Worm (Caenorhabditis elegans) whole organism, L3 larva: ENCODE data around the gene F37A8.2.

ENCODE experiments used
- R02D3.7 ChIP-seq: fragments of 150-350 bp; optimal IDR thresholded peaks from 2 replicates; lab custom pipeline; 2014; ENCODE audit warnings: missing biosample characterization, missing genetic modification characterization
- aly-2 ChIP-seq: fragments of 150-350 bp; optimal IDR thresholded peaks from 2 replicates; lab custom pipeline; 2014; ENCODE audit warnings: missing biosample characterization, missing genetic modification characterization
- ama-1 ChIP-seq: fragments of 150-350 bp; optimal IDR thresholded peaks from 2 replicates; lab custom pipeline; 2018
- ceh-82 ChIP-seq: fragments of 150-350 bp; optimal IDR thresholded peaks from 2 replicates; lab custom pipeline; 2014; ENCODE audit warnings: missing biosample characterization, missing genetic modification characterization
- ceh-9 ChIP-seq: sonication (generic microtip); optimal IDR thresholded peaks from 2 replicates; lab custom pipeline; 2018; ENCODE audit warnings: missing biosample characterization, missing genetic modification characterization
- daf-12 ChIP-seq: fragments of 150-350 bp; optimal IDR thresholded peaks from 2 replicates; lab custom pipeline; 2014; ENCODE audit warnings: missing biosample characterization, missing genetic modification reagents, missing genetic modification characterization
- egl-27 ChIP-seq: sonication (generic microtip); optimal IDR thresholded peaks from 4 replicates; lab custom pipeline; 2017; ENCODE audit warnings: missing biosample characterization, missing genetic modification reagents, missing genetic modification characterization
- egl-5 ChIP-seq: fragments of 150-350 bp; optimal IDR thresholded peaks from 2 replicates; lab custom pipeline; 2017; ENCODE audit warnings: missing biosample characterization, missing genetic modification reagents, missing genetic modification characterization, inconsistent platforms
- elt-1 ChIP-seq: fragments of 150-350 bp; optimal IDR thresholded peaks from 2 replicates; lab custom pipeline; 2014; ENCODE audit warnings: missing biosample characterization, missing genetic modification characterization
- elt-2 ChIP-seq: sonication (generic microtip); optimal IDR thresholded peaks from 2 replicates; lab custom pipeline; 2016; ENCODE audit warnings: missing genetic modification reagents, mild to moderate bottlenecking, missing genetic modification characterization, missing compliant biosample characterization
- fos-1 ChIP-seq: fragments of 150-350 bp; optimal IDR thresholded peaks from 2 replicates; lab custom pipeline; 2014; ENCODE audit warnings: missing biosample characterization, missing genetic modification characterization
- hmg-11 ChIP-seq: sonication (generic microtip); optimal IDR thresholded peaks from 2 replicates; lab custom pipeline; 2016; ENCODE audit warnings: missing genetic modification characterization, missing compliant biosample characterization
- jun-1 ChIP-seq: fragments of 150-350 bp; optimal IDR thresholded peaks from 2 replicates; lab custom pipeline; 2014; ENCODE audit warnings: missing biosample characterization, missing genetic modification reagents, missing genetic modification characterization
- lin-15B ChIP-seq: fragments of 150-350 bp; optimal IDR thresholded peaks from 2 replicates; lab custom pipeline; 2014; ENCODE audit warnings: missing biosample characterization, missing genetic modification characterization
- lin-39 ChIP-seq: fragments of 150-350 bp; optimal IDR thresholded peaks from 2 replicates; lab custom pipeline; 2018; ENCODE audit warnings: missing biosample characterization, missing genetic modification reagents, missing genetic modification characterization
- lsy-12 ChIP-seq: sonication (generic microtip); optimal IDR thresholded peaks from 2 replicates; lab custom pipeline; 2016; ENCODE audit warnings: mild to moderate bottlenecking, missing genetic modification characterization, missing compliant biosample characterization
- mdl-1 ChIP-seq: fragments of 150-350 bp; optimal IDR thresholded peaks from 2 replicates; lab custom pipeline; 2014; ENCODE audit warnings: missing biosample characterization, missing genetic modification characterization
- mml-1 ChIP-seq: fragments of 150-350 bp; sonication (generic microtip); optimal IDR thresholded peaks from 3 replicates; lab custom pipeline; 2014; ENCODE audit warnings: missing biosample characterization, missing genetic modification characterization
- nfya-1 ChIP-seq: sonication (generic microtip); optimal IDR thresholded peaks from 2 replicates; lab custom pipeline; 2017; ENCODE audit warnings: missing genetic modification characterization, mild to moderate bottlenecking, missing compliant biosample characterization, antibody characterized with exemption, moderate library complexity; ENCODE audit not compliant: insufficient read depth
- nhr-11 ChIP-seq: fragments of 150-350 bp; optimal IDR thresholded peaks from 2 replicates; lab custom pipeline; 2014; ENCODE audit warnings: missing biosample characterization, missing genetic modification characterization
- nhr-12 ChIP-seq: fragments of 150-350 bp; optimal IDR thresholded peaks from 2 replicates; lab custom pipeline; 2014; ENCODE audit warnings: missing biosample characterization, missing genetic modification characterization
- nhr-25 ChIP-seq: sonication (generic microtip); optimal IDR thresholded peaks from 2 replicates; lab custom pipeline; 2017; ENCODE audit warnings: missing biosample characterization, missing genetic modification characterization
- nhr-43 ChIP-seq: sonication (generic microtip); optimal IDR thresholded peaks from 2 replicates; lab custom pipeline; 2016; ENCODE audit warnings: mild to moderate bottlenecking, missing genetic modification characterization, missing compliant biosample characterization; ENCODE audit not compliant: poor library complexity, severe bottlenecking
- nhr-67 ChIP-seq: fragments of 150-350 bp; optimal IDR thresholded peaks from 2 replicates; lab custom pipeline; 2014; ENCODE audit warnings: missing biosample characterization, missing genetic modification characterization
- nhr-76 ChIP-seq: fragments of 150-350 bp; sonication (generic microtip); optimal IDR thresholded peaks from 5 replicates; lab custom pipeline; 2014; ENCODE audit warnings: missing biosample characterization, missing genetic modification characterization
- nhr-77 ChIP-seq: fragments of 150-350 bp; optimal IDR thresholded peaks from 2 replicates; lab custom pipeline; 2014; ENCODE audit warnings: missing biosample characterization, missing genetic modification characterization
- pha-4 ChIP-seq: fragments of 150-350 bp; optimal IDR thresholded peaks from 2 replicates; lab custom pipeline; 2014; ENCODE audit warnings: missing biosample characterization, missing genetic modification reagents, missing genetic modification characterization
- pqm-1 ChIP-seq: fragments of 150-350 bp; optimal IDR thresholded peaks from 2 replicates; lab custom pipeline; 2017; ENCODE audit warnings: missing biosample characterization, missing genetic modification characterization, inconsistent platforms
- skn-1 ChIP-seq: fragments of 150-350 bp; optimal IDR thresholded peaks from 2 replicates; lab custom pipeline; 2014; ENCODE audit warnings: missing biosample characterization, missing genetic modification characterization
- snpc-4 ChIP-seq: fragments of 150-350 bp; optimal IDR thresholded peaks from 2 replicates; lab custom pipeline; 2014; ENCODE audit warnings: missing biosample characterization, missing genetic modification characterization
- tbx-2 ChIP-seq: sonication (generic microtip); optimal IDR thresholded peaks from 2 replicates; lab custom pipeline; 2016; ENCODE audit warnings: mild to moderate bottlenecking, missing genetic modification characterization, missing compliant biosample characterization
- zag-1 ChIP-seq: fragments of 150-350 bp; optimal IDR thresholded peaks from 2 replicates; lab custom pipeline; 2014; ENCODE audit warnings: missing biosample characterization, missing genetic modification characterization
- ztf-11 ChIP-seq: fragments of 150-350 bp; optimal IDR thresholded peaks from 2 replicates; lab custom pipeline; 2014; ENCODE audit warnings: missing biosample characterization, missing genetic modification characterization

Gene F37A8.2

DNA sequence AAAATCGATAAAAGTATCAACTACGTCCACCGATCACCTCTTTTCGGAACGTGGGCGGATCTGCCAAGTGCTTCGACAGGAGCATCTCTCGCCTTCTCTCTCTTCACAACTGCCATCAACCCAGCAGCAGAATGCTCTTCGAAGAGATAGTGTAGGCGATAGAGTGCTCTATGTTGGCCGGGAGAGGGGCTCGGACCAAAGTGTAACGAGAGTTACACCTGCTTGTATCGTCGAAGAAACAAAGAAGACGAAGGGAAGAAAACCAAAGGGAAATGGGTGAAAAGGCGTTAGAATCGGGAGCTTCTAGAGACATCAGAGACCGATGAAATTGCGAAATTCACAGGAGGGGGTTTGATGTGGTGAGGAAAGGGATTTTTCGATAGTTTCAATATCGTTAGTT lies 16.5 kb downstream of the F37A8.2 start:
- no peak for TF ChIP-seq mml-1 (tag; lab: Kevin White, UChicago)
- TF ChIP-seq egl-5, result no peak
- no peak for TF ChIP-seq ceh-82
- no peak for TF ChIP-seq lsy-12 (tag; lab: Kevin White, UChicago)
- TF ChIP-seq ztf-11 (tag; lab: Kevin White, UChicago), result no peak
- no peak for TF ChIP-seq R02D3.7 (tag; lab: Kevin White, UChicago)
- peak; percentile 3 for TF ChIP-seq lin-39 (tag; lab: Kevin White, UChicago)

DNA sequence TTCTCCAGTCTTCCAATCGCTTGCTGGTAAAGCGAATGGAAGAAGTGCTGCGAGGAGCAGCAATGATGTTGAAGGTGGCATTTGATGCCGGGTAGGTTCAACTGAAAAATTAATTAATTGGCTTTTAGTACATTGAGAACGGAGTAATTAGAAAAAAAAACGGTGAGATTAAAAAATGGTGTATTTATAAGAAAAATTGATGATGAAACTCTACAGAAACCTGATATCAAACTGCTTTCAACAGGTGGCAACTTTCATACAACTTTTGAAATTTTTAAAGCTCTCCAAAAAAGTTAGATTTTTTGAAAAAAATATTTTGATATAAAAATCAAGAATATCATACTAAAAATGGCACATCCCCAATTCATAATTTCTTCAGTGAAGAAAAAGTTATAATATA lies 17.3 kb downstream of the F37A8.2 start, which contains the start of gene pat-3:
Gene pat-3 (minus strand): TSS at position 101 of the 400 bp plus-strand sequence.
- TF ChIP-seq lin-15B (tag; lab: Kevin White, UChicago) (no peak), daf-12 (tag; lab: Kevin White, UChicago) (no peak), jun-1 (tag; lab: Kevin White, UChicago) (no peak), mdl-1 (no peak), nhr-77 (tag; lab: Kevin White, UChicago) (no peak), lin-39 (tag; lab: Kevin White, UChicago) (no peak)

DNA sequence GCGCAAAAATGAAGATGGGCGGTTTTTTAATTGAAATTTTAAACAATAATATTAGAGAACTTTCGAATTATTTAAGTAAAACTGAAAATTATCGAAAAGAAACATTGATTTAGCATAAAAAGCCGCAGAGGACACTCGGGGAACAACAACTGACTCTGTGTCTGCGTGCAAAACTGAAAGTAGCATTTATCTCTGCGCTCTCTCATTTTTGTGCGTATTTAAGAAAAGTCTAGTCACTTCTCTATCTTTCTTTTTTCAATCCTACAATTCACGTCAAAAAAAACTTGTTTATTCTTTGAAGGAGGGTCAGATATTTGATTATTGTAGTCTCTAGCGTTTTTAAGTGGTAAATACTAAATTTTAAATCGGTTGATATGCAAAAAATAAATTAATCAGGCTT lies 23.1 kb downstream of the F37A8.2 start:
- peak; percentile 20 for TF ChIP-seq elt-2 (tag; lab: Kevin White, UChicago)
- peak; percentile 17 for TF ChIP-seq ama-1 (lab: Kevin White, UChicago)
- TF ChIP-seq elt-1, result no peak
- TF ChIP-seq pha-4 (tag; lab: Kevin White, UChicago), result peak; percentile 29
- peak; percentile 43 for TF ChIP-seq nfya-1 (tag; lab: Kevin White, UChicago)
- TF ChIP-seq fos-1, result no peak
- TF ChIP-seq hmg-11 (tag; lab: Kevin White, UChicago), result peak; percentile 41
- TF ChIP-seq, all 47 proteins: peak for 5

DNA sequence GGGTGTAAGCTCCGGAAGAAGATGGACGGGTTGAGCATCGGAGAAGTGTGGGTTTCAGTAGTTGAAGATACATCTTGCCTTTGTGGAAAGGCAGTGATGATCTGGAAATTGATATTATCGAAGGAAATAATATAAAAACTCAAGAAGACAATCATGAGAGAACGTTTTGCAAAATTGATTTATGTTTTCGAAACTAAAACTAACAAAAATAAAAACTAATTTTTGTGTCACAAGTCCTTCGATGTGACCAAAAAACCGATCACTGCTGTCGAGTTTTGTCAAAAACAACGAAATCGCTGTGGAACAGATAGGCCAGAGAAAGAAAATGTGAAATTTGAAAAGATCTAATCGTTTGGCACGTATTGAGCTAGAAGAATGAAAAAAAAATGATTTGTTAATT lies 23.7 kb downstream of the F37A8.2 start, which contains the start of gene mmcm-1:
Gene mmcm-1 (minus strand): TSS at position 101 of the 400 bp plus-strand sequence.
- TF ChIP-seq ceh-82 (no peak), R02D3.7 (tag; lab: Kevin White, UChicago) (no peak), ama-1 (lab: Kevin White, UChicago) (no peak), nhr-67 (tag; lab: Kevin White, UChicago) (no peak), fos-1 (no peak), nhr-11 (tag; lab: Kevin White, UChicago) (no peak), skn-1 (tag; lab: Kevin White, UChicago) (no peak), zag-1 (tag; lab: Kevin White, UChicago) (no peak), nhr-12 (no peak)

DNA sequence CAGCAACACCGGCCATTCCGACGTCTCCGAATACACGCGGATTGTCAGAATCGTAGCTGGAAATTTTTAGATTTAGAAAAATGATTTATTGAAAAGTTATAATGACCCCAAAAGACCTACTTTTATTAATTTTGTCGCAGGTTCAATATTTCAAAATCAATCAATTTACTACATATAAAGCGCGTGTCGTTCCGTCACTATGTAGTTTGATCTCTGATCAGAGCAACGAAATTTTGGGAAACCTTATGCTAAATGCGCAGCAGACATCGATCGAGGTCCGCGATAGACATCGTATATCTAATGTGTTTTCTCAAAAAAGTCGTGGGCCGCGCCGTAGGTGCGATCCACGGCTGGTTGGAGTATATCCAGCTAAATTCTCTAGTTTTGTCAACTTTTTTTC lies 24.8 kb downstream of the F37A8.2 start:
- TF ChIP-seq mml-1 (tag; lab: Kevin White, UChicago) (no peak), ama-1 (lab: Kevin White, UChicago) (no peak), egl-5 (no peak), nhr-76 (tag; lab: Kevin White, UChicago) (no peak), nfya-1 (tag; lab: Kevin White, UChicago) (no peak), aly-2 (tag; lab: Kevin White, UChicago) (no peak), daf-12 (tag; lab: Kevin White, UChicago) (no peak), nhr-43 (tag; lab: Kevin White, UChicago) (no peak), ceh-9 (tag; lab: Kevin White, UChicago) (no peak), egl-27 (tag; lab: Kevin White, UChicago) (no peak), snpc-4 (tag; lab: Kevin White, UChicago) (no peak), skn-1 (tag; lab: Kevin White, UChicago) (no peak), tbx-2 (tag; lab: Kevin White, UChicago) (no peak), pqm-1 (tag; lab: Kevin White, UChicago) (no peak), nhr-25 (no peak)
- TF ChIP-seq, all 47 proteins: peak for 0
